Fruit fly (Drosophila melanogaster) whole organism, embryonic: Measurements from ENCODE around the gene ATPsyngamma.
A peak's percentile ranks its signal among the peaks of the same experiment; 100 is the strongest.

Experiments
- CG10209 ChIP-seq: fragments of 200-800 bp; sonication (Bioruptor generic); optimal IDR thresholded peaks from 3 replicates; lab custom pipeline; 2017; ENCODE audit warnings: missing biosample characterization, mild to moderate bottlenecking, missing genetic modification characterization, missing genetic modification reagents
- CG10543 ChIP-seq: fragments of 200-800 bp; sonication (Bioruptor generic); optimal IDR thresholded peaks from 3 replicates; lab custom pipeline; 2017; ENCODE audit warnings: missing biosample characterization, mild to moderate bottlenecking, missing genetic modification characterization, moderate library complexity
- CG10565 ChIP-seq: fragments of 200-800 bp; sonication (Bioruptor generic); optimal IDR thresholded peaks from 3 replicates; lab custom pipeline; 2016; ENCODE audit warnings: missing biosample characterization, mild to moderate bottlenecking, missing genetic modification characterization
- CG11504 ChIP-seq: fragments of 200-800 bp; sonication (Bioruptor generic); optimal IDR thresholded peaks from 3 replicates; lab custom pipeline; 2019; ENCODE audit warnings: missing biosample characterization, mild to moderate bottlenecking, missing genetic modification characterization, moderate library complexity
- CG12155 ChIP-seq: fragments of 200-800 bp; sonication (Bioruptor generic); optimal IDR thresholded peaks from 3 replicates; lab custom pipeline; 2016; ENCODE audit warnings: missing biosample characterization, missing genetic modification characterization
- CG12659 ChIP-seq: fragments of 200-800 bp; sonication (Bioruptor generic); optimal IDR thresholded peaks from 3 replicates; lab custom pipeline; 2017; ENCODE audit warnings: mild to moderate bottlenecking, missing biosample characterization, missing genetic modification reagents, missing genetic modification characterization
- CG13894 ChIP-seq: fragments of 200-800 bp; sonication (Bioruptor generic); optimal IDR thresholded peaks from 3 replicates; lab custom pipeline; 2018; ENCODE audit warnings: missing biosample characterization, mild to moderate bottlenecking, missing genetic modification characterization, moderate library complexity
- CG14710 ChIP-seq: fragments of 200-800 bp; sonication (Bioruptor generic); optimal IDR thresholded peaks from 3 replicates; lab custom pipeline; 2019; ENCODE audit warnings: missing biosample characterization, mild to moderate bottlenecking, missing genetic modification characterization, moderate library complexity
- CG15601 ChIP-seq: fragments of 200-800 bp; sonication (Bioruptor generic); optimal IDR thresholded peaks from 3 replicates; lab custom pipeline; 2019; ENCODE audit warnings: missing biosample characterization, mild to moderate bottlenecking, missing genetic modification characterization, moderate library complexity
- CG1603 ChIP-seq: fragments of 200-800 bp; sonication (Bioruptor generic); optimal IDR thresholded peaks from 2 replicates; lab custom pipeline; 2019; ENCODE audit warnings: missing biosample characterization, mild to moderate bottlenecking, missing genetic modification characterization, moderate library complexity
- CG16813 ChIP-seq: fragments of 200-800 bp; sonication (Bioruptor generic); IDR thresholded peaks from 3 replicates; pipeline ENCODE4 v1.3.6; 2022; ENCODE audit warnings: missing biosample characterization, missing genetic modification characterization; ENCODE audit not compliant: partially characterized antibody
- CG17568 ChIP-seq: fragments of 200-800 bp; sonication (Bioruptor generic); optimal IDR thresholded peaks from 2 replicates; lab custom pipeline; 2018; ENCODE audit warnings: missing biosample characterization, mild to moderate bottlenecking, missing genetic modification characterization, moderate library complexity
- CG18011 ChIP-seq: fragments of 200-800 bp; sonication (Bioruptor generic); optimal IDR thresholded peaks from 2 replicates; lab custom pipeline; 2017; ENCODE audit warnings: missing biosample characterization, missing genetic modification characterization, mild to moderate bottlenecking, moderate library complexity, missing genotype
- CG32767 ChIP-seq: fragments of 200-800 bp; sonication (Bioruptor generic); IDR thresholded peaks from 2 replicates; pipeline ENCODE4 v1.3.6; 2022; ENCODE audit warnings: missing biosample characterization, missing genetic modification characterization
- CG33557 ChIP-seq: fragments of 200-800 bp; sonication (Bioruptor generic); optimal IDR thresholded peaks from 2 replicates; lab custom pipeline; 2019; ENCODE audit warnings: missing biosample characterization, mild to moderate bottlenecking, missing genetic modification characterization, moderate library complexity
- CG34376 ChIP-seq: fragments of 200-800 bp; sonication (Bioruptor generic); optimal IDR thresholded peaks from 2 replicates; lab custom pipeline; 2018; ENCODE audit warnings: missing biosample characterization, mild to moderate bottlenecking, missing genetic modification characterization
- CG4360 ChIP-seq: fragments of 200-800 bp; sonication (Bioruptor generic); IDR thresholded peaks from 2 replicates; pipeline ENCODE4 v1.3.6; 2022; ENCODE audit warnings: missing biosample characterization, missing genetic modification characterization
- CG6254 ChIP-seq: fragments of 200-800 bp; sonication (Bioruptor generic); optimal IDR thresholded peaks from 3 replicates; lab custom pipeline; 2017; ENCODE audit warnings: mild to moderate bottlenecking, missing biosample characterization, missing genetic modification reagents, missing genetic modification characterization
- CG7928 ChIP-seq: fragments of 200-800 bp; sonication (Bioruptor generic); optimal IDR thresholded peaks from 2 replicates; lab custom pipeline; 2017; ENCODE audit warnings: missing biosample characterization, mild to moderate bottlenecking, missing genetic modification characterization
- CG8281 ChIP-seq: fragments of 200-800 bp; sonication (Bioruptor generic); optimal IDR thresholded peaks from 2 replicates; lab custom pipeline; 2018; ENCODE audit warnings: missing biosample characterization, mild to moderate bottlenecking, missing genetic modification characterization, moderate library complexity
- CG8290 ChIP-seq, 3 experiments: fragments of 200-800 bp; sonication (Bioruptor generic); optimal IDR thresholded peaks; 2 replicates each; lab custom pipeline; 2016 to 2019; ENCODE audit warnings: missing biosample characterization in 3 of 3, missing genetic modification characterization in 3 of 3, mild to moderate bottlenecking in 2 of 3, moderate library complexity in 1 of 3
- CkIIα-i1 ChIP-seq: fragments of 200-800 bp; sonication (Bioruptor generic); IDR thresholded peaks from 2 replicates; pipeline ENCODE4 v1.3.6; 2022; ENCODE audit warnings: missing biosample characterization, missing genetic modification characterization
- CrebB ChIP-seq: fragments of 200-800 bp; sonication (Bioruptor generic); optimal IDR thresholded peaks from 3 replicates; lab custom pipeline; 2018; ENCODE audit warnings: missing biosample characterization, mild to moderate bottlenecking, missing genetic modification characterization
- Dll ChIP-seq: fragments of 200-800 bp; sonication (Bioruptor generic); IDR thresholded peaks from 4 replicates; pipeline ENCODE4 v1.3.6; 2022; ENCODE audit warnings: missing biosample characterization, missing genetic modification characterization; ENCODE audit not compliant: partially characterized antibody
- E2f2 ChIP-seq: fragments of 200-800 bp; sonication (Bioruptor generic); IDR thresholded peaks from 2 replicates; pipeline ENCODE4 v1.3.6; 2022; ENCODE audit warnings: missing biosample characterization, missing genetic modification characterization
- HmgZ ChIP-seq: fragments of 200-800 bp; sonication (Bioruptor generic); optimal IDR thresholded peaks from 2 replicates; lab custom pipeline; 2018; ENCODE audit warnings: missing biosample characterization, mild to moderate bottlenecking, missing genetic modification characterization
- Hmx ChIP-seq: fragments of 200-800 bp; sonication (Bioruptor generic); optimal IDR thresholded peaks from 2 replicates; lab custom pipeline; 2016; ENCODE audit warnings: missing biosample characterization, missing genetic modification characterization
- NC2α ChIP-seq: fragments of 200-800 bp; sonication (Bioruptor generic); optimal IDR thresholded peaks from 2 replicates; lab custom pipeline; 2016; ENCODE audit warnings: missing biosample characterization, missing genetic modification characterization
- Nf-YB ChIP-seq: fragments of 200-800 bp; sonication (Bioruptor generic); optimal IDR thresholded peaks from 3 replicates; lab custom pipeline; 2019; ENCODE audit warnings: missing biosample characterization, mild to moderate bottlenecking, missing genetic modification characterization, moderate library complexity
- Rx ChIP-seq: fragments of 200-800 bp; sonication (Bioruptor generic); IDR thresholded peaks from 2 replicates; pipeline ENCODE4 v1.3.6; 2022; ENCODE audit warnings: missing biosample characterization, missing genetic modification characterization
- Trl ChIP-seq, 3 experiments: fragments of >200 bp in 2 of 3; fragments of 200-800 bp in 1 of 3; sonication (Bioruptor generic) in 1 of 3; optimal IDR thresholded peaks; 2 replicates in 1 of 3; 3 replicates in 2 of 3; lab custom pipeline; 2016 to 2017; ENCODE audit warnings: missing biosample characterization in 1 of 3, missing genetic modification characterization in 1 of 3
- Usf ChIP-seq: fragments of 200-800 bp; sonication (Bioruptor generic); optimal IDR thresholded peaks from 2 replicates; lab custom pipeline; 2017; ENCODE audit warnings: missing genotype, missing biosample characterization, missing genetic modification characterization
- abd-A ChIP-seq: fragments of 200-800 bp; sonication (Bioruptor generic); optimal IDR thresholded peaks from 3 replicates; lab custom pipeline; 2019; ENCODE audit warnings: missing biosample characterization, mild to moderate bottlenecking, missing genetic modification characterization, moderate library complexity
- ap ChIP-seq: fragments of 200-800 bp; sonication (Bioruptor generic); IDR thresholded peaks from 2 replicates; pipeline ENCODE4 v1.3.6; 2022; ENCODE audit warnings: missing biosample characterization, missing genetic modification characterization
- ase ChIP-seq: fragments of 200-800 bp; sonication (Bioruptor generic); IDR thresholded peaks from 3 replicates; pipeline ENCODE4 v1.3.6; 2022; ENCODE audit warnings: missing biosample characterization, missing genetic modification characterization
- bbx ChIP-seq: fragments of 200-800 bp; sonication (Bioruptor generic); IDR thresholded peaks from 2 replicates; pipeline ENCODE4 v1.3.6; 2022; ENCODE audit warnings: missing biosample characterization, missing genetic modification characterization; ENCODE audit not compliant: partially characterized antibody
- br ChIP-seq: fragments of >200 bp; optimal IDR thresholded peaks from 2 replicates; lab custom pipeline; 2017
- ftz-f1 ChIP-seq: fragments of 200-800 bp; sonication (Bioruptor generic); optimal IDR thresholded peaks from 2 replicates; lab custom pipeline; 2016; ENCODE audit warnings: missing biosample characterization, missing genetic modification characterization
- gem ChIP-seq: fragments of 200-800 bp; sonication (Bioruptor generic); optimal IDR thresholded peaks from 2 replicates; lab custom pipeline; 2019; ENCODE audit warnings: missing biosample characterization, mild to moderate bottlenecking, missing genetic modification characterization, moderate library complexity
- hkb ChIP-seq, 2 experiments: fragments of 200-800 bp in 1 of 2; fragments of >200 bp in 1 of 2; sonication (Bioruptor generic) in 1 of 2; IDR thresholded peaks in 1 of 2; optimal IDR thresholded peaks in 1 of 2; 2 replicates each; pipeline versions ENCODE4 v1.3.6 to Lab custom; 2017 to 2022; ENCODE audit warnings: missing biosample characterization in 1 of 2, missing genetic modification characterization in 1 of 2
- lab ChIP-seq: fragments of 200-800 bp; sonication (Bioruptor generic); optimal IDR thresholded peaks from 3 replicates; lab custom pipeline; 2017; ENCODE audit warnings: missing biosample characterization, missing genetic modification characterization, mild to moderate bottlenecking, moderate library complexity, missing genetic modification reagents
- lola ChIP-seq, 3 experiments: fragments of >200 bp in 2 of 3; fragments of 200-800 bp in 1 of 3; sonication (Bioruptor generic) in 1 of 3; optimal IDR thresholded peaks; 2 replicates each; lab custom pipeline; 2017 to 2019; ENCODE audit warnings: missing biosample characterization in 3 of 3, missing genetic modification characterization in 3 of 3, mild to moderate bottlenecking in 1 of 3, moderate library complexity in 1 of 3
- nerfin-2 ChIP-seq: fragments of 200-800 bp; sonication (Bioruptor generic); IDR thresholded peaks from 2 replicates; pipeline ENCODE4 v1.3.6; 2022; ENCODE audit warnings: missing biosample characterization, missing genetic modification characterization; ENCODE audit not compliant: partially characterized antibody
- odd ChIP-seq: fragments of 200-800 bp; sonication (Bioruptor generic); optimal IDR thresholded peaks from 2 replicates; lab custom pipeline; 2017; ENCODE audit warnings: missing biosample characterization, mild to moderate bottlenecking, missing genetic modification characterization
- sens ChIP-seq: fragments of 200-800 bp; sonication (Bioruptor generic); peaks from one replicate; lab custom pipeline; 2016; ENCODE audit warnings: missing biosample characterization, missing genetic modification characterization
- sug ChIP-seq: fragments of 200-800 bp; optimal IDR thresholded peaks from 2 replicates; lab custom pipeline; 2019; ENCODE audit warnings: missing biosample characterization, mild to moderate bottlenecking, missing genetic modification characterization, moderate library complexity
- tup ChIP-seq: fragments of 200-800 bp; sonication (Bioruptor generic); optimal IDR thresholded peaks from 2 replicates; lab custom pipeline; 2016; ENCODE audit warnings: missing biosample characterization, mild to moderate bottlenecking, missing genetic modification characterization, moderate library complexity

The ATPsyngamma gene

DNA sequence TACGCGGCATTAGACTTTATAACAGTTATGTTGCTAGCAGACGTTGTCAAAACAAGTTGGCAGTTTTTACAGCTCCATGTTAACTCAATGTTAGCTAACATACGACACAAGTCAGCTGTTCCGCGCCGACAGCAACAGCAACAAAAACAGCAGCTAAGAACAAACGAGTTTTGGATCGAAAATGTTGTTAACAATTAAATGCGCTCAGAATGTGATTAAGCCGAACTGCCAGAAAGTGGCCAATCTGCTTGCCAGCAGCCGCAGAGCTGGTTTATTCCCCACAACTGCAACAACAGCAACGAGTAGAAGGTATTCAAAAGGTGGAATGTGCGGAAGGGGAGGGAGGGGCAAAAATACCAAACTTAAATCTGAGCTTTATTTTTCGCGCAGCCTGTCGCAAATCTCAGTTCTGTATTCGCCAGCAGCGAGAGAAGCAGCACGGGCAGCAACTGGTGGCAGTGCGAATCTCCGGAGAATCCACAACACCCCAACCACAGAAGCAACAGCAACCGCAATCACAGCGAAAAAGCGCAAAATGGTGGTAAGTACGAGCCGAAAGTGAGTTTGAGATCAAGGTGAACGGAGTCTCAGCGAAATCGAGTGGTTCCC lies 25.8 kb downstream of the ATPsyngamma start, which contains the start of gene Pcd (continued):
- no peak for TF ChIP-seq hkb (optimal IDR thresholded peaks at IDR 0.05; lab: Kevin White, UChicago)
- no peak for TF ChIP-seq hkb (GFP tag; IDR thresholded peaks at IDR 0.05; lab: Robert Waterston, UW)
- no peak for TF ChIP-seq CG8281
- no peak for TF ChIP-seq CG6254 (GFP tag; lab: Kevin White, UChicago)
- TF ChIP-seq sug (tag; lab: Kevin White, UChicago) = peak; percentile 3
- TF ChIP-seq Dll (GFP tag; lab: Robert Waterston, UW) = peak; percentile 41; the same call in 1 of the 4 replicates
- no peak for TF ChIP-seq CrebB (tag; lab: Kevin White, UChicago)
- TF ChIP-seq CG10209 (GFP tag; lab: Kevin White, UChicago) = no peak
- peak; percentile 63 for TF ChIP-seq CG4360 (GFP tag; lab: Robert Waterston, UW)
- no peak for TF ChIP-seq Usf (GFP tag; lab: Kevin White, UChicago)
- no peak for TF ChIP-seq CG16813 (GFP tag; lab: Robert Waterston, UW)
- TF ChIP-seq CG10565 (GFP tag; lab: Kevin White, UChicago) = no peak
- no peak for TF ChIP-seq CG33557
- TF ChIP-seq ase (GFP tag; lab: Robert Waterston, UW) = no peak
- TF ChIP-seq tup (GFP tag; lab: Kevin White, UChicago) = no peak
- TF ChIP-seq CG13894 (tag; lab: Kevin White, UChicago) = peak; percentile 35
- peak; percentile 97 for TF ChIP-seq CG12155 (GFP tag; lab: Kevin White, UChicago)
- TF ChIP-seq CG32767 = 0 out of 2 replicates have a peak, but pooled peaks have one; percentile 21
- no peak for TF ChIP-seq Rx (GFP tag; lab: Robert Waterston, UW)
- peak; percentile 91 for TF ChIP-seq E2f2
- TF ChIP-seq sens (GFP tag; lab: Kevin White, UChicago) = no peak
- TF ChIP-seq ftz-f1 (GFP tag; lab: Kevin White, UChicago) = peak; percentile 31
- TF ChIP-seq CG14710 (tag; lab: Kevin White, UChicago) = peak; percentile 1
- TF ChIP-seq gem (tag; lab: Kevin White, UChicago) = no peak
- TF ChIP-seq CG1603 = peak; percentile 30
- no peak for TF ChIP-seq lab (GFP tag; lab: Kevin White, UChicago)
- TF ChIP-seq CG12659 (GFP tag; lab: Kevin White, UChicago) = no peak
- no peak for TF ChIP-seq Nf-YB
- TF ChIP-seq CkIIα-i1 (GFP tag; lab: Robert Waterston, UW) = no peak
- TF ChIP-seq CG17568 = no peak
- TF ChIP-seq CG18011 (GFP tag; lab: Kevin White, UChicago) = peak; percentile 14
- TF ChIP-seq NC2α (GFP tag; lab: Kevin White, UChicago) = no peak
- no peak for TF ChIP-seq CG11504 (tag; lab: Kevin White, UChicago)
- no peak for TF ChIP-seq nerfin-2 (GFP tag; lab: Robert Waterston, UW)
- no peak for TF ChIP-seq br (lab: Kevin White, UChicago)
- no peak for TF ChIP-seq CG8290 (GFP tag; optimal IDR thresholded peaks at IDR 0.05; lab: Kevin White, UChicago)
- TF ChIP-seq CG8290 (tag; optimal IDR thresholded peaks at IDR 0.05; lab: Kevin White, UChicago) = no peak
- TF ChIP-seq CG15601 (tag; lab: Kevin White, UChicago) = no peak
- TF ChIP-seq lola (GFP tag; optimal IDR thresholded peaks at IDR 0.05; lab: Kevin White, UChicago) = no peak
- TF ChIP-seq Trl (optimal IDR thresholded peaks at IDR 0.05; lab: Kevin White, UChicago) = no peak
- TF ChIP-seq Trl (GFP tag; optimal IDR thresholded peaks at IDR 0.05; lab: Kevin White, UChicago) = no peak
- peak; percentile 48 for TF ChIP-seq abd-A
- peak; percentile 7 for TF ChIP-seq HmgZ
- TF ChIP-seq CG10543 (GFP tag; lab: Kevin White, UChicago) = peak; percentile 43
- TF ChIP-seq odd (GFP tag; lab: Kevin White, UChicago) = no peak
- no peak for TF ChIP-seq Hmx (GFP tag; lab: Kevin White, UChicago)
- TF ChIP-seq CG34376 (GFP tag; lab: Kevin White, UChicago) = peak; percentile 43
- TF ChIP-seq ap (GFP tag; lab: Robert Waterston, UW) = no peak
- TF ChIP-seq CG7928 = no peak
- peak; percentile 31; the same call in 1 of the 2 replicates for TF ChIP-seq bbx
